Worm (Caenorhabditis elegans) whole organism, L2 larva: ENCODE results near the gene lin-18.

ENCODE experiments used
- C34F6.9 ChIP-seq: fragments of 150-350 bp; optimal IDR thresholded peaks from 2 replicates; lab custom pipeline; 2014; ENCODE audit warnings: missing biosample characterization, missing genetic modification characterization
- F13H6.1 ChIP-seq: sonication (generic microtip); optimal IDR thresholded peaks from 2 replicates; lab custom pipeline; 2016; ENCODE audit warnings: missing genetic modification characterization, missing compliant biosample characterization
- R02D3.7 ChIP-seq: fragments of 150-350 bp; optimal IDR thresholded peaks from 2 replicates; lab custom pipeline; 2014; ENCODE audit warnings: missing biosample characterization, missing genetic modification characterization
- Y55F3AM.14 ChIP-seq: fragments of 200-800 bp; sonication (Bioruptor generic); optimal IDR thresholded peaks from 2 replicates; lab custom pipeline; 2018; ENCODE audit warnings: mild to moderate bottlenecking, missing genetic modification characterization, missing compliant biosample characterization
- ZK546.5 ChIP-seq: sonication (generic microtip); optimal IDR thresholded peaks from 2 replicates; lab custom pipeline; 2017; ENCODE audit warnings: missing biosample characterization, missing genetic modification characterization
- alr-1 ChIP-seq: fragments of 150-350 bp; optimal IDR thresholded peaks from 2 replicates; lab custom pipeline; 2014; ENCODE audit warnings: missing biosample characterization, missing genetic modification characterization
- aly-2 ChIP-seq: fragments of 150-350 bp; optimal IDR thresholded peaks from 2 replicates; lab custom pipeline; 2014; ENCODE audit warnings: missing biosample characterization, missing genetic modification characterization
- ama-1 ChIP-seq: fragments of 150-350 bp; optimal IDR thresholded peaks from 2 replicates; lab custom pipeline; 2018; ENCODE audit warnings: inconsistent platforms
- blmp-1 ChIP-seq: sonication (generic microtip); optimal IDR thresholded peaks from 2 replicates; lab custom pipeline; 2017; ENCODE audit warnings: missing genetic modification characterization, mild to moderate bottlenecking, missing compliant biosample characterization, antibody characterized with exemption, moderate library complexity; ENCODE audit not compliant: insufficient read depth
- ceh-16 ChIP-seq: fragments of 150-350 bp; optimal IDR thresholded peaks from 2 replicates; lab custom pipeline; 2014; ENCODE audit warnings: missing biosample characterization, missing genetic modification characterization
- ceh-82 ChIP-seq: fragments of 150-350 bp; optimal IDR thresholded peaks from 2 replicates; lab custom pipeline; 2014; ENCODE audit warnings: missing biosample characterization, missing genetic modification characterization
- crh-2 ChIP-seq: sonication (generic microtip); optimal IDR thresholded peaks from 2 replicates; lab custom pipeline; 2017; ENCODE audit warnings: missing biosample characterization, missing genetic modification characterization
- dmd-4 ChIP-seq: sonication (generic microtip); optimal IDR thresholded peaks from 2 replicates; lab custom pipeline; 2017; ENCODE audit warnings: missing biosample characterization, missing genetic modification characterization
- egl-27 ChIP-seq: sonication (generic microtip); optimal IDR thresholded peaks from 3 replicates; lab custom pipeline; 2017; ENCODE audit warnings: missing biosample characterization, missing genetic modification reagents, missing genetic modification characterization
- elt-1 ChIP-seq: fragments of 150-350 bp; optimal IDR thresholded peaks from 2 replicates; lab custom pipeline; 2014; ENCODE audit warnings: missing biosample characterization, missing genetic modification characterization
- elt-3 ChIP-seq: sonication (generic microtip); optimal IDR thresholded peaks from 2 replicates; lab custom pipeline; 2017; ENCODE audit warnings: missing biosample characterization, missing genetic modification characterization
- fos-1 ChIP-seq: fragments of 150-350 bp; optimal IDR thresholded peaks from 2 replicates; lab custom pipeline; 2014; ENCODE audit warnings: missing biosample characterization, missing genetic modification characterization
- gmeb-1 ChIP-seq: fragments of 150-350 bp; optimal IDR thresholded peaks from 2 replicates; lab custom pipeline; 2014; ENCODE audit warnings: missing biosample characterization, missing genetic modification characterization
- lin-11 ChIP-seq: fragments of 150-350 bp; sonication (generic microtip); optimal IDR thresholded peaks from 2 replicates; lab custom pipeline; 2014; ENCODE audit warnings: missing biosample characterization, missing genetic modification characterization, inconsistent platforms, mixed read lengths
- lin-13 ChIP-seq: fragments of 150-350 bp; optimal IDR thresholded peaks from 2 replicates; lab custom pipeline; 2014; ENCODE audit warnings: missing biosample characterization, missing genetic modification reagents, missing genetic modification characterization
- lin-39 ChIP-seq: fragments of 150-350 bp; optimal IDR thresholded peaks from 2 replicates; lab custom pipeline; 2014; ENCODE audit warnings: missing biosample characterization, missing genetic modification reagents, missing genetic modification characterization
- lsy-2 ChIP-seq, 2 experiments: fragments of 150-350 bp in 1 of 2; sonication (generic microtip) in 1 of 2; optimal IDR thresholded peaks; 2 replicates each; lab custom pipeline; 2014 to 2017; ENCODE audit warnings: missing biosample characterization in 2 of 2, missing genetic modification characterization in 2 of 2
- mab-5 ChIP-seq: fragments of 150-350 bp; optimal IDR thresholded peaks from 2 replicates; lab custom pipeline; 2014; ENCODE audit warnings: missing biosample characterization, missing genetic modification characterization
- mbf-1 ChIP-seq: sonication (generic microtip); optimal IDR thresholded peaks from 2 replicates; lab custom pipeline; 2017; ENCODE audit warnings: missing biosample characterization, missing genetic modification characterization
- mdl-1 ChIP-seq, 2 experiments: fragments of 150-350 bp in 1 of 2; sonication (generic microtip) in 1 of 2; optimal IDR thresholded peaks; 2 replicates each; lab custom pipeline; 2017; ENCODE audit warnings: missing biosample characterization in 2 of 2, missing genetic modification characterization in 2 of 2
- nhr-10 ChIP-seq: sonication (generic microtip); optimal IDR thresholded peaks from 2 replicates; lab custom pipeline; 2017; ENCODE audit warnings: missing biosample characterization, missing genetic modification characterization
- nhr-11 ChIP-seq: fragments of 150-350 bp; optimal IDR thresholded peaks from 2 replicates; lab custom pipeline; 2014; ENCODE audit warnings: missing biosample characterization, missing genetic modification characterization
- nhr-12 ChIP-seq: fragments of 150-350 bp; optimal IDR thresholded peaks from 2 replicates; lab custom pipeline; 2014; ENCODE audit warnings: missing biosample characterization, missing genetic modification characterization
- nhr-129 ChIP-seq: fragments of 150-350 bp; optimal IDR thresholded peaks from 2 replicates; lab custom pipeline; 2014; ENCODE audit warnings: missing biosample characterization, missing genetic modification characterization
- nhr-21 ChIP-seq: fragments of 150-350 bp; optimal IDR thresholded peaks from 2 replicates; lab custom pipeline; 2014; ENCODE audit warnings: missing biosample characterization, missing genetic modification characterization
- nhr-23 ChIP-seq: fragments of 150-350 bp; optimal IDR thresholded peaks from 2 replicates; lab custom pipeline; 2014; ENCODE audit warnings: missing biosample characterization, missing genetic modification reagents, missing genetic modification characterization
- nhr-237 ChIP-seq: fragments of 150-350 bp; optimal IDR thresholded peaks from 2 replicates; lab custom pipeline; 2014; ENCODE audit warnings: missing biosample characterization, missing genetic modification characterization
- nhr-25 ChIP-seq: fragments of 150-350 bp; sonication (generic microtip); optimal IDR thresholded peaks from 3 replicates; lab custom pipeline; 2014; ENCODE audit warnings: missing biosample characterization, missing genetic modification characterization
- nhr-6 ChIP-seq: fragments of 150-350 bp; optimal IDR thresholded peaks from 2 replicates; lab custom pipeline; 2014; ENCODE audit warnings: missing biosample characterization, missing genetic modification characterization
- nhr-77 ChIP-seq: fragments of 150-350 bp; optimal IDR thresholded peaks from 2 replicates; lab custom pipeline; 2014; ENCODE audit warnings: missing biosample characterization, missing genetic modification characterization
- peb-1 ChIP-seq: fragments of 150-350 bp; optimal IDR thresholded peaks from 2 replicates; lab custom pipeline; 2014; ENCODE audit warnings: missing biosample characterization, missing genetic modification characterization
- sem-4 ChIP-seq: fragments of 150-350 bp; optimal IDR thresholded peaks from 2 replicates; lab custom pipeline; 2014; ENCODE audit warnings: missing biosample characterization, missing genetic modification reagents, missing genetic modification characterization
- skn-1 ChIP-seq: sonication (generic microtip); optimal IDR thresholded peaks from 2 replicates; lab custom pipeline; 2017; ENCODE audit warnings: missing biosample characterization, missing genetic modification characterization
- sma-3 ChIP-seq: sonication (generic microtip); optimal IDR thresholded peaks from 2 replicates; lab custom pipeline; 2016; ENCODE audit warnings: missing genetic modification reagents, missing genetic modification characterization, missing compliant biosample characterization
- sma-9 ChIP-seq, 2 experiments: fragments of 150-350 bp in 1 of 2; sonication (generic microtip) in 1 of 2; optimal IDR thresholded peaks; 2 replicates each; lab custom pipeline; 2014 to 2016; ENCODE audit warnings: missing genetic modification characterization in 2 of 2, mild to moderate bottlenecking in 1 of 2, missing biosample characterization in 1 of 2, missing compliant biosample characterization in 1 of 2, missing genetic modification reagents in 1 of 2, moderate library complexity in 1 of 2
- snpc-4 ChIP-seq: fragments of 150-350 bp; optimal IDR thresholded peaks from 2 replicates; lab custom pipeline; 2014; ENCODE audit warnings: missing biosample characterization, missing genetic modification characterization
- unc-39 ChIP-seq: fragments of 150-350 bp; optimal IDR thresholded peaks from 2 replicates; lab custom pipeline; 2014; ENCODE audit warnings: missing biosample characterization, missing genetic modification characterization
- unc-55 ChIP-seq: fragments of 150-350 bp; sonication (generic microtip); optimal IDR thresholded peaks from 3 replicates; lab custom pipeline; 2014; ENCODE audit warnings: missing biosample characterization, missing genetic modification reagents, missing genetic modification characterization
- unc-62 ChIP-seq: fragments of 150-350 bp; optimal IDR thresholded peaks from 2 replicates; lab custom pipeline; 2014; ENCODE audit warnings: missing biosample characterization, missing genetic modification reagents, missing genetic modification characterization
- zag-1 ChIP-seq: fragments of 150-350 bp; optimal IDR thresholded peaks from 2 replicates; lab custom pipeline; 2014; ENCODE audit warnings: missing biosample characterization, missing genetic modification characterization
- ztf-1 ChIP-seq: fragments of 200-800 bp; sonication (Bioruptor generic); conservative IDR thresholded peaks from 2 replicates; pipeline ENCODE4 v1.3.6; 2022; ENCODE audit warnings: missing genetic modification characterization, missing compliant biosample characterization
- ztf-11 ChIP-seq: sonication (generic microtip); optimal IDR thresholded peaks from 2 replicates; lab custom pipeline; 2017; ENCODE audit warnings: missing biosample characterization, missing genetic modification characterization
- ztf-4 ChIP-seq: fragments of 150-350 bp; optimal IDR thresholded peaks from 2 replicates; lab custom pipeline; 2014; ENCODE audit warnings: missing biosample characterization, missing genetic modification characterization

The lin-18 gene

ce11 chrX:4005014-4005413, 46.7 kb downstream of the lin-18 start, which contains the start of gene R02E12.4:
TSS of gene R02E12.4 (plus strand) at chrX:4005314.
- TF ChIP-seq nhr-12 (tag; lab: Kevin White, UChicago) (no peak), nhr-10 (tag; lab: Kevin White, UChicago) (no peak), ZK546.5 (tag; lab: Kevin White, UChicago) (no peak), ceh-16 (tag; lab: Kevin White, UChicago) (no peak), ztf-4 (tag; lab: Kevin White, UChicago) (no peak), zag-1 (tag; lab: Kevin White, UChicago) (no peak), F13H6.1 (tag; lab: Kevin White, UChicago) (no peak), unc-55 (GFP tag; lab: Kevin White, UChicago) (no peak), sem-4 (tag; lab: Kevin White, UChicago) (no peak), nhr-6 (tag; lab: Kevin White, UChicago) (no peak), Y55F3AM.14 (GFP tag; lab: Kevin White, UChicago) (no peak), lin-39 (tag; lab: Kevin White, UChicago) (no peak), ztf-11 (tag; lab: Kevin White, UChicago) (no peak), R02D3.7 (no peak), ama-1 (lab: Kevin White, UChicago) (no peak)

- no peak for TF ChIP-seq ama-1 (lab: Kevin White, UChicago)
Observed at ce11 chrX:4006966-4007365, 48.6 kb downstream of the lin-18 start.

ce11 chrX:4007724-4008123, 49.4 kb downstream of the lin-18 start:
- no peak for TF ChIP-seq nhr-237 (tag; lab: Kevin White, UChicago)
- no peak for TF ChIP-seq aly-2 (tag; lab: Kevin White, UChicago)
- no peak for TF ChIP-seq nhr-10 (tag; lab: Kevin White, UChicago)
- TF ChIP-seq nhr-25 (tag; lab: Kevin White, UChicago), result peak; percentile 73
- no peak for TF ChIP-seq C34F6.9 (tag; lab: Kevin White, UChicago)
- no peak for TF ChIP-seq dmd-4 (tag; lab: Kevin White, UChicago)
- no peak for TF ChIP-seq mdl-1 (tag; optimal IDR thresholded peaks at IDR 0.05; lab: Kevin White, UChicago)
- TF ChIP-seq elt-3 (tag; lab: Kevin White, UChicago), result no peak
- peak; percentile 72 for TF ChIP-seq gmeb-1 (tag; lab: Kevin White, UChicago)
- TF ChIP-seq lin-11 (tag; lab: Kevin White, UChicago), result no peak
- TF ChIP-seq ztf-11 (tag; lab: Kevin White, UChicago), result no peak
- peak; percentile 100 for TF ChIP-seq nhr-129 (tag; lab: Kevin White, UChicago)
- TF ChIP-seq lin-39 (tag; lab: Kevin White, UChicago), result no peak
- no peak for TF ChIP-seq egl-27 (tag; lab: Kevin White, UChicago)
- no peak for TF ChIP-seq ztf-1 (GFP tag; lab: Robert Waterston, UW)
- no peak for TF ChIP-seq nhr-11 (tag; lab: Kevin White, UChicago)
- no peak for TF ChIP-seq unc-55 (GFP tag; lab: Kevin White, UChicago)
- peak in 1 of 2 experiments; percentile 34 for TF ChIP-seq lsy-2 (tag; optimal IDR thresholded peaks at IDR 0.05; lab: Kevin White, UChicago)
- TF ChIP-seq peb-1 (tag; lab: Kevin White, UChicago), result no peak
- no peak for TF ChIP-seq sem-4 (tag; lab: Kevin White, UChicago)
- no peak for TF ChIP-seq unc-39 (tag; lab: Kevin White, UChicago)
- TF ChIP-seq mab-5 (tag; lab: Kevin White, UChicago), result no peak
- TF ChIP-seq sma-9 (GFP tag; optimal IDR thresholded peaks at IDR 0.05; lab: Kevin White, UChicago), result peak; percentile 76
- TF ChIP-seq sma-9 (tag; optimal IDR thresholded peaks at IDR 0.05; lab: Kevin White, UChicago), result no peak
- peak; percentile 71 for TF ChIP-seq sma-3 (GFP tag; lab: Kevin White, UChicago)
- no peak for TF ChIP-seq ama-1 (lab: Kevin White, UChicago)
- no peak for TF ChIP-seq snpc-4 (tag; lab: Kevin White, UChicago)
- TF ChIP-seq blmp-1 (tag; lab: Kevin White, UChicago), result no peak
- peak; percentile 92 for TF ChIP-seq fos-1 (tag; lab: Kevin White, UChicago)
- TF ChIP-seq nhr-21 (tag; lab: Kevin White, UChicago), result peak; percentile 27
- peak; percentile 41 for TF ChIP-seq lin-13 (GFP tag; lab: Kevin White, UChicago)
- no peak for TF ChIP-seq R02D3.7
- TF ChIP-seq ceh-82, result no peak
- TF ChIP-seq skn-1 (tag; lab: Kevin White, UChicago), result peak; percentile 66
- peak; percentile 69 for TF ChIP-seq crh-2 (tag; lab: Kevin White, UChicago)
- TF ChIP-seq alr-1 (tag; lab: Kevin White, UChicago), result no peak
- TF ChIP-seq ztf-4 (tag; lab: Kevin White, UChicago), result no peak
- TF ChIP-seq ZK546.5 (tag; lab: Kevin White, UChicago), result no peak
- TF ChIP-seq elt-1 (tag; lab: Kevin White, UChicago), result no peak
- no peak for TF ChIP-seq nhr-77 (tag; lab: Kevin White, UChicago)
- TF ChIP-seq F13H6.1 (tag; lab: Kevin White, UChicago), result peak; percentile 5
- TF ChIP-seq unc-62 (GFP tag; lab: Kevin White, UChicago), result no peak
- no peak for TF ChIP-seq nhr-12 (tag; lab: Kevin White, UChicago)
- no peak for TF ChIP-seq Y55F3AM.14 (GFP tag; lab: Kevin White, UChicago)
- no peak for TF ChIP-seq mbf-1 (tag; lab: Kevin White, UChicago)
- no peak for TF ChIP-seq ceh-16 (tag; lab: Kevin White, UChicago)
- TF ChIP-seq nhr-23 (tag; lab: Kevin White, UChicago), result no peak
- no peak for TF ChIP-seq nhr-6 (tag; lab: Kevin White, UChicago)
- TF ChIP-seq zag-1 (tag; lab: Kevin White, UChicago), result no peak
